Fruit fly (Drosophila melanogaster) S2 (cell line): ENCODE measurements around the gene CG33771.

Experiments
- CG8478 ChIP-seq: fragments of >200 bp; optimal IDR thresholded peaks from 2 replicates; lab custom pipeline; 2018
- CTCF ChIP-seq, 2 experiments: fragments of >200 bp; optimal IDR thresholded peaks; 2 replicates each; lab custom pipeline; 2018

The CG33771 gene

dm6 chr3L:22649096-22649495 lies at the start of gene CG33771:
Gene CG33771, plus strand, starts transcription at chr3L:22649396.
- TF ChIP-seq CTCF (optimal IDR thresholded peaks at IDR 0.05; lab: Kevin White, UChicago) (no peak), CG8478 (lab: Kevin White, UChicago) (no peak)

DNA sequence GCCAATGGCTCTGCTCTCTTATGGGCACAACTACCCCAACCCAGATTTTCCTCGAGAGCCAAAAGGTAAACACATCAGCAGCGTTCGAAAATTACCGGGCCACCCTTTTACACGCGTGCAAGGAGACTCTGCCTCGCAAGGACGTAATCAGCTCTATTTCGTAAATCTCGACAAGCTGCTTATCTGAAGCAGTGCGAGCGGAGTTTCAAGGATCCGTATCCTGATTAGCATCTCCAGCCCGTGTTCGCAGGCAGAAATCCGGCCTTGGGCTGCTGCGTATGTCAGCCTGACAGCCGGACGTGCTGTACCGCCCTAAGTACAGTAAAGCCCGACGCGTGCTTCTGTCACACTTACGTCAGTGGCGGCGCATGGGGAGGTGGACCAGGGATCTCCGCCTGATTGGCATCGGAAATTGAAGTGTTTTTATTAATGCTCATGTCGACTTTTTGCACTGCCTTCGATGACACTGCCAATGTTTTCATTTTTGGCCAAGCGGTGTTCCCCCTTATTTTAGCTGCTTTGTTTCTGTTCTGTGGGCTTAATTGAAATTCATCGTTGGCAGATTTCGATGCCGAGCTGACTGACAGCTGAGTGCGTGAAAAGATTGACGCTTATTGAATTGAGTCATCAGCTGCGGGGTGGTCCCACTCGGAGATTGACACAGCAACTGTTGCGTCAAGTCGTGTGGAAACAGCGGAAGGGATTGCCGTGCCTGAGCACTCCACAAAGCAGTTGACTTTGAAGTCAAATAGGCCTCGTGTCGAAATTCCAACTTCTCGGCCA lies 43.4 kb upstream of the CG33771 start, which contains the start of gene ND-B14.5AL:
TSS of gene ND-B14.5AL (plus strand) at position 733 of the 783 bp plus-strand sequence.
- TF ChIP-seq CG8478 (lab: Kevin White, UChicago) (no peak), CTCF (optimal IDR thresholded peaks at IDR 0.05; lab: Kevin White, UChicago) (no peak)

dm6 chr3L:22607076-22607475 lies 42.1 kb upstream of the CG33771 start:
- TF ChIP-seq CTCF (optimal IDR thresholded peaks at IDR 0.05; lab: Kevin White, UChicago) (no peak), CG8478 (lab: Kevin White, UChicago) (no peak)

DNA sequence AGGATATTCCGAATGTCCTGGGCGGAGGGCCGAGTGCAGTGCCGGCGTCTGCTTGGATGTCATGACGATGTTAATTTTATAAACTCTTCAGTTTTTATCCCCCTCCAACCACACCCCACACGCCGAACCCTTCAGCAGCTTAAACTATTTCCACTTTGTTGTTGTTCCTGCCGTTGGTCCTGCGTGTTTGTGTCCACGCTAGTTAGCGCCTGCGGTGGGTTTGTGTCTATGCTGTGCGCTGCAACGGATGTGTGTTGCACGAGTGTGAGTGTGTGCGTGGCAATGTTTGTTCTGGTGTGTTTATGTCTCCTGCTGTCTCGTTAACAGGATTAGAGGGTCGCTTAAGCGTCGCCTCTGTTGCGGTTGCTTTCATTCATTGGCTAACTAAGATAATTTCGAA lies 32.4 kb upstream of the CG33771 start:
- TF ChIP-seq CTCF (optimal IDR thresholded peaks at IDR 0.05; lab: Kevin White, UChicago) (peak; percentile 58 to 59), CG8478 (lab: Kevin White, UChicago) (no peak)

- peak; percentile 88 to 89 for TF ChIP-seq CTCF (optimal IDR thresholded peaks at IDR 0.05; lab: Kevin White, UChicago)
- no peak for TF ChIP-seq CG8478 (lab: Kevin White, UChicago)
These were observed 15.1 kb upstream of the CG33771 start for dm6 chr3L:22634111-22634510.

DNA sequence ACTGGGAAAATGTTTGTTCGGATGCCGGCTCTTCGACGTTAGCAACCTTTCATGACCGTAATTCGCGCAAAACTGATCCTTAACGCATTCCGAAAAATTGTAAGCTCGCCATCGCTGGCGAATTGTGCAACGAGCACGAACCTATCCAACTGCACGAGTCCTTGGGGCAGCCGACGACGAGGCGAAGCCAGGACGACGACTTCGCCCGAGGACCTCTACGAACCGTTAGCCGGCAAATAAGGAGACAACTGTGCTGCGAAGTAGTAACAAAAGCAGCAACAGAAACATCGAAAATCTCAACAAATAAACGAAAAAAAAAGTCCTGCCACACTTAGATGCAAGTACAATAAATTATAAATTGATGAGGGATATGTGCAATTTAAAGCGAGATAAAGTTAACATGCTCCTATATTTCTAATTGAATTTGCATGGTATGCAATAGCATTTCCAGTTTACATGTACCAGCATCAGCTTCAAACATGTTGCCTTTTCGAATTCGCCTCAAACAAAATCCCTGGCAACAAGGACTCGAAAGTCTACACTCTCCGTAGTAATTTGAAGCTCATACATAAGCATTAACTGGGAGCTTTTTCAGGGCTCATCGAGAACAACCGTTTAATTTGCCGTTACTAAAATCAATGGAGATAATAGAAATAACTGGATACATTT lies 11.2 kb upstream of the CG33771 start, which contains the start of gene CG14459:
TSS of gene CG14459 (minus strand) at position 51 of the 669 bp plus-strand sequence.
- no peak for TF ChIP-seq CTCF (optimal IDR thresholded peaks at IDR 0.05; lab: Kevin White, UChicago)
- TF ChIP-seq CG8478 (lab: Kevin White, UChicago): no peak

DNA sequence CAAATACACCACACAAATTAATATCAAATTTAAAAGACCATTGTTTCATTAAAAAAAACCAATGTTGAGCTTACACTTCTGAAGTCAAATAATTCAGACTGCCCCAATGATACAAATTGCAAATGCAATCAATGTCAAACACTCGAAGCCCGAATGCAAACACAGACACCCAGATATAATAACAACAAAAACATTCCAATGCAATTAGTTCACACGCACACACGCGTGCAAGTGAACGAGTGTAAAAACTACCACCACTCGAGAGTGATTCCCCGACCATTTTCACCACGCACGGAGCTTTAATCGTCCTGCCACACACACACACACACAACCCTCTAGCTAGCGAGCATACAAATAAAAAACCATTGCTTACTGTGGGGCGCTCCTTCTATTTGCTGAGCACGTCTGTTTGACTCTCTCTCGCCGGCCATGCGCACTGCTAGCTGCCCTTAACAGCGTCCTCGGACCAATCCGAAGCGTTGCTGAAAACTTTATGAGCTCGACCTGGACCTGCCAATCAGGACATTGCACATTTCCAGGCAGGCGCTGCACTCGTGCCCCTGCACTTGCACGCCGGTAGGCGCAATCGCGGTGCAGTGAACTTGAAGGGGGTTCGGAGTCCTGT lies 6.8 kb upstream of the CG33771 start:
- TF ChIP-seq CTCF (optimal IDR thresholded peaks at IDR 0.05; lab: Kevin White, UChicago): no peak
- TF ChIP-seq CG8478 (lab: Kevin White, UChicago): no peak

DNA sequence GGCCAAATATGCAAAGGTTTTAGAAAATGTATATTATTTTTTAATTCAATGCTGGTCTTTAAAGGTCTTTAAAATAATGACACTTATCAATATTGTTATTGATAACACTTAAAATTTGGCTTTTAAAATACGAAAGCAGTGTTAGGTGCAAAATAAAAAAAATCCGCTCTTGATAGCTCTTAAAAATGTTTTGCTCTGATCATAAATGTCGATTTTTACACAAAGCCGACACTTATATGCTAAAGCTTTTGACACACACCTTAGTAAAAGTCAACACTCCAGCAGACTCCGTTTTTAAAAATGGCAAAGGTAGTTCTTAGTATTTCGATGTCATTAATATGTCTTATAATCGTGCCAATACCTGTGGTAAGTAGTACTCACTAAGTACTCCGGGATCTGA lies 3.9 kb upstream of the CG33771 start, which contains the start of gene CG33766:
TSS of gene CG33766 (plus strand) at position 301 of the 400 bp plus-strand sequence.
- TF ChIP-seq CG8478 (lab: Kevin White, UChicago) (no peak), CTCF (optimal IDR thresholded peaks at IDR 0.05; lab: Kevin White, UChicago) (no peak)

dm6 chr3L:22646007-22646406 lies 3.2 kb upstream of the CG33771 start, which contains the start of gene CG33767:
Gene CG33767, plus strand, starts transcription at chr3L:22646307.
- TF ChIP-seq CG8478 (lab: Kevin White, UChicago) (no peak), CTCF (optimal IDR thresholded peaks at IDR 0.05; lab: Kevin White, UChicago) (no peak)

DNA sequence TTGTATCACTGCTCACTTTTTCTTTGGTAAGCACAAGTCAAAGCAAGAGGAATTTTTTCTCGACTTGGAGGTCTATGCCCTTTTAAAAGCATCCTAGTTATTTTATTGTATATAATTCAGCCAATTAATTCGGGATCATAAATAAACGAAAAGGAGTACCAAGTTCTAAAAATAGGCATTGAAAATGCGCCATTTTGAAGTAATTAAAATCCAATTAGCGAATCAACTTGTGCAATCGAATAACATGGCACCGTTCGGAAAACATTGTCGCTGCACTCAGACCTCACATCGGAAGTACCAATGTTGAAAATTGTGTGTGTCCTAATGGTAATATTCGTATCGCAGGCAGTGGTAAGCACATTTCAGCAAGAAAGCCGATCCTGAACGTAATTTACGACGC lies 2.3 kb upstream of the CG33771 start, which contains the start of gene CG33768:
TSS of gene CG33768 (plus strand) at position 301 of the 400 bp plus-strand sequence.
- TF ChIP-seq CTCF (optimal IDR thresholded peaks at IDR 0.05; lab: Kevin White, UChicago) (no peak), CG8478 (lab: Kevin White, UChicago) (no peak)

DNA sequence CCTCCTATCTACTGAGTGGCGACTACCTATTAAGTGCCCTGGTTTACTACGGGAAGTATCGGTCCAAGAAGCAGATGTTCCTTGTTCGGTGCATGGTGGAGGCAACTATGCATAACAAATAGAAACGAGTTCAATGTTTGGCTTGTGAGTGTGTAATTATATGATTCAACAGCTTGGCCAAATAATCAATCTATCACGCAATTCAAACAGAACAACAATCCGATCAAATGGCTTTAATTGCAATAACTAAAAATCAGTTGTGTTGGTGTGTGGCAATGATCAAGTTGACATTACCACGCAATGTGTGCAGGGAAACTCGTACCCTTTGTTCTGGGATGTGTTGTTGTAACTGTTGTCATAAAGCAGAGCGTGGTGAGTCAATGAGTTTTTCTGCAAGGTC lies 1.6 kb upstream of the CG33771 start, which contains the start of gene CG33769:
TSS of gene CG33769 (plus strand) at position 301 of the 400 bp plus-strand sequence.
- TF ChIP-seq CTCF (optimal IDR thresholded peaks at IDR 0.05; lab: Kevin White, UChicago) (no peak), CG8478 (lab: Kevin White, UChicago) (no peak)

- TF ChIP-seq CG8478 (lab: Kevin White, UChicago) (no peak), CTCF (optimal IDR thresholded peaks at IDR 0.05; lab: Kevin White, UChicago) (no peak)
These were observed 824 bp upstream of the CG33771 start, which contains the start of gene CG33770 for dm6 chr3L:22648372-22648771. Gene CG33770, plus strand, starts transcription at chr3L:22648672.

- no peak for TF ChIP-seq CG8478 (lab: Kevin White, UChicago)
- TF ChIP-seq CTCF (optimal IDR thresholded peaks at IDR 0.05; lab: Kevin White, UChicago): no peak
These were observed 3.2 kb downstream of the CG33771 start, which contains the start of gene CG33772 for dm6 chr3L:22652425-22652824. Gene CG33772, minus strand, starts transcription at chr3L:22652525.

DNA sequence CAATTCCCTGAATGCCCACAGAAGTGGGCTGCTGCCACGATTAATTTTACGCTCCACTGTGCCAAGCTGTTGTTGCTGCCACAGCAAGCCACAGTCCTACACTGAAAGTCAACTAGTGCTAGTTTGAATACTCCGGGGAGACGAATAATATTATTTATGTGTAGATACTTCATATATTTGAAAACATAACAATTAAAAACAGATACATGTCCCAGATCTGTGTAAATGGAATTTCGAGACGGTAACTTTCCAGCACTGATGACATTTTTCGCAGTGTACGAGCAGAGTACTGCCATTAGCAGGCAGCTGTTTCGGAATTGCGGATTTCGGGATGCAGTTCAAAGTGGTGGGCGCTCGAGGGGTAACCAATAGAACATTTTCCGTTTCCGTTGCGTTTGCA lies 15.9 kb downstream of the CG33771 start:
- no peak for TF ChIP-seq CG8478 (lab: Kevin White, UChicago)
- TF ChIP-seq CTCF (optimal IDR thresholded peaks at IDR 0.05; lab: Kevin White, UChicago): no peak
